Fruit fly (Drosophila melanogaster) whole organism, embryonic: ENCODE measurements around the gene Tace.
A peak's percentile ranks its signal among the peaks of the same experiment; 100 is the strongest.

Source experiments
- Abd-B ChIP-seq: fragments of 200-800 bp; sonication (Bioruptor generic); optimal IDR thresholded peaks from 2 replicates; lab custom pipeline; 2018; ENCODE audit warnings: missing biosample characterization, mild to moderate bottlenecking, missing genetic modification characterization, moderate library complexity
- Bteb2 ChIP-seq: fragments of 200-800 bp; sonication (Bioruptor generic); optimal IDR thresholded peaks from 2 replicates; lab custom pipeline; 2016; ENCODE audit warnings: missing biosample characterization, missing genetic modification characterization
- CG10979 ChIP-seq: fragments of 200-800 bp; sonication (Bioruptor generic); optimal IDR thresholded peaks from 2 replicates; lab custom pipeline; 2018; ENCODE audit warnings: missing biosample characterization, mild to moderate bottlenecking, missing genetic modification characterization, moderate library complexity
- CG11695 ChIP-seq: fragments of 200-800 bp; sonication (Bioruptor generic); IDR thresholded peaks from 3 replicates; pipeline ENCODE4 v1.3.6; 2022; ENCODE audit warnings: missing biosample characterization, missing genetic modification characterization
- CG12155 ChIP-seq: fragments of 200-800 bp; sonication (Bioruptor generic); optimal IDR thresholded peaks from 3 replicates; lab custom pipeline; 2016; ENCODE audit warnings: missing biosample characterization, missing genetic modification characterization
- CG12744 ChIP-seq: fragments of 200-800 bp; sonication (Bioruptor generic); optimal IDR thresholded peaks from 2 replicates; lab custom pipeline; 2016; ENCODE audit warnings: missing biosample characterization, missing genetic modification characterization
- CG13424 ChIP-seq: fragments of 200-800 bp; sonication (Bioruptor generic); optimal IDR thresholded peaks from 2 replicates; lab custom pipeline; 2019; ENCODE audit warnings: missing biosample characterization, mild to moderate bottlenecking, missing genetic modification characterization, moderate library complexity
- CG13624 ChIP-seq: fragments of 200-800 bp; sonication (Bioruptor generic); optimal IDR thresholded peaks from 2 replicates; lab custom pipeline; 2016; ENCODE audit warnings: missing biosample characterization, missing genetic modification characterization
- CG14441 ChIP-seq: fragments of 200-800 bp; sonication (Bioruptor generic); IDR thresholded peaks from 2 replicates; pipeline ENCODE4 v1.3.6; 2022; ENCODE audit warnings: missing biosample characterization, missing genetic modification characterization
- CG14860 ChIP-seq: fragments of 200-800 bp; sonication (Bioruptor generic); IDR thresholded peaks from 3 replicates; pipeline ENCODE4 v1.3.6; 2022; ENCODE audit warnings: missing biosample characterization, missing genetic modification characterization; ENCODE audit not compliant: partially characterized antibody
- CG14965 ChIP-seq: fragments of 200-800 bp; sonication (Bioruptor generic); optimal IDR thresholded peaks from 2 replicates; lab custom pipeline; 2016; ENCODE audit warnings: missing biosample characterization, missing genetic modification characterization, borderline replicate concordance
- CG16815 ChIP-seq: fragments of 200-800 bp; sonication (Bioruptor generic); optimal IDR thresholded peaks from 3 replicates; lab custom pipeline; 2017; ENCODE audit warnings: missing biosample characterization, mild to moderate bottlenecking, missing genetic modification characterization
- CG18262 ChIP-seq: fragments of 200-800 bp; optimal IDR thresholded peaks from 3 replicates; lab custom pipeline; 2019; ENCODE audit warnings: missing biosample characterization, mild to moderate bottlenecking, missing genetic modification characterization, moderate library complexity
- CG43689 ChIP-seq: fragments of 200-800 bp; sonication (Bioruptor generic); IDR thresholded peaks from 2 replicates; pipeline ENCODE4 v1.3.6; 2022; ENCODE audit warnings: missing biosample characterization, missing genetic modification characterization
- CG4707 ChIP-seq: fragments of 200-800 bp; sonication (Bioruptor generic); optimal IDR thresholded peaks from 2 replicates; lab custom pipeline; 2018; ENCODE audit warnings: missing biosample characterization, mild to moderate bottlenecking, missing genetic modification characterization, moderate library complexity
- CG5180 ChIP-seq: fragments of 200-800 bp; sonication (Bioruptor generic); optimal IDR thresholded peaks from 3 replicates; lab custom pipeline; 2017; ENCODE audit warnings: missing biosample characterization, missing genetic modification characterization, mild to moderate bottlenecking, moderate library complexity, missing genetic modification reagents
- CG8478 ChIP-seq: fragments of >200 bp; optimal IDR thresholded peaks from 2 replicates; lab custom pipeline; 2018
- CG9609 ChIP-seq: fragments of 200-800 bp; sonication (Bioruptor generic); optimal IDR thresholded peaks from 3 replicates; lab custom pipeline; 2016; ENCODE audit warnings: missing biosample characterization, missing genetic modification characterization
- CG9817 ChIP-seq: fragments of 200-800 bp; sonication (Bioruptor generic); optimal IDR thresholded peaks from 2 replicates; lab custom pipeline; 2018; ENCODE audit warnings: missing biosample characterization, mild to moderate bottlenecking, missing genetic modification characterization, moderate library complexity
- Dp ChIP-seq: fragments of 200-800 bp; sonication (Bioruptor generic); optimal IDR thresholded peaks from 2 replicates; lab custom pipeline; 2018; ENCODE audit warnings: missing biosample characterization, mild to moderate bottlenecking, missing genetic modification characterization, moderate library complexity
- Fer1 ChIP-seq: fragments of 200-800 bp; sonication (Bioruptor generic); optimal IDR thresholded peaks from 2 replicates; lab custom pipeline; 2017; ENCODE audit warnings: missing biosample characterization, mild to moderate bottlenecking, missing genetic modification characterization
- Fer2 ChIP-seq: fragments of 200-800 bp; sonication (Bioruptor generic); optimal IDR thresholded peaks from 2 replicates; lab custom pipeline; 2018; ENCODE audit warnings: missing biosample characterization, mild to moderate bottlenecking, missing genetic modification characterization, moderate library complexity
- HLH3B ChIP-seq: fragments of 200-800 bp; sonication (Bioruptor generic); IDR thresholded peaks from 2 replicates; pipeline ENCODE4 v1.3.6; 2022; ENCODE audit warnings: missing biosample characterization, missing genetic modification characterization
- Hr39 ChIP-seq: fragments of >200 bp; optimal IDR thresholded peaks from 2 replicates; lab custom pipeline; 2017
- Ptx1 ChIP-seq: fragments of 200-800 bp; sonication (Bioruptor generic); IDR thresholded peaks from 2 replicates; pipeline ENCODE4 v1.3.6; 2022; ENCODE audit warnings: missing biosample characterization, missing genetic modification characterization
- Xbp1 ChIP-seq: fragments of 200-800 bp; sonication (Bioruptor generic); optimal IDR thresholded peaks from 3 replicates; lab custom pipeline; 2016; ENCODE audit warnings: missing biosample characterization, mild to moderate bottlenecking, missing genetic modification characterization
- bab2 ChIP-seq: fragments of 200-800 bp; sonication (Bioruptor generic); optimal IDR thresholded peaks from 2 replicates; lab custom pipeline; 2016; ENCODE audit warnings: missing biosample characterization, missing genetic modification characterization
- cato ChIP-seq: fragments of 200-800 bp; sonication (Bioruptor generic); optimal IDR thresholded peaks from 2 replicates; lab custom pipeline; 2016; ENCODE audit warnings: missing biosample characterization, missing genetic modification characterization, borderline replicate concordance
- crol ChIP-seq: fragments of 200-800 bp; sonication (Bioruptor generic); IDR thresholded peaks from 2 replicates; pipeline ENCODE4 v1.3.6; 2022; ENCODE audit warnings: missing biosample characterization, missing genetic modification characterization
- da ChIP-seq: fragments of 200-800 bp; sonication (Bioruptor generic); optimal IDR thresholded peaks from 2 replicates; lab custom pipeline; 2016; ENCODE audit warnings: missing biosample characterization, missing genetic modification characterization
- dan ChIP-seq: fragments of 200-800 bp; sonication (Bioruptor generic); IDR thresholded peaks from 2 replicates; pipeline ENCODE4 v1.3.6; 2022; ENCODE audit warnings: missing biosample characterization, missing genetic modification characterization
- dmrt99B ChIP-seq: fragments of 200-800 bp; sonication (Bioruptor generic); optimal IDR thresholded peaks from 2 replicates; lab custom pipeline; 2018; ENCODE audit warnings: missing biosample characterization, mild to moderate bottlenecking, missing genetic modification characterization, moderate library complexity
- ken ChIP-seq: fragments of 200-800 bp; sonication (Bioruptor generic); IDR thresholded peaks from 3 replicates; pipeline ENCODE4 v1.3.6; 2022; ENCODE audit warnings: missing biosample characterization, missing genetic modification characterization
- lov ChIP-seq, 2 experiments: fragments of 200-800 bp in 1 of 2; fragments of >200 bp in 1 of 2; sonication (Bioruptor generic) in 1 of 2; IDR thresholded peaks in 1 of 2; optimal IDR thresholded peaks in 1 of 2; 2 replicates in 1 of 2; 3 replicates in 1 of 2; pipeline versions ENCODE4 v1.3.6 to Lab custom; 2017 to 2022; ENCODE audit warnings: missing biosample characterization in 1 of 2, missing genetic modification characterization in 1 of 2
- nerfin-2 ChIP-seq: fragments of 200-800 bp; sonication (Bioruptor generic); IDR thresholded peaks from 2 replicates; pipeline ENCODE4 v1.3.6; 2022; ENCODE audit warnings: missing biosample characterization, missing genetic modification characterization; ENCODE audit not compliant: partially characterized antibody
- oc ChIP-seq: fragments of 200-800 bp; sonication (Bioruptor generic); optimal IDR thresholded peaks from 2 replicates; lab custom pipeline; 2018; ENCODE audit warnings: missing biosample characterization, mild to moderate bottlenecking, missing genetic modification characterization, moderate library complexity
- peb ChIP-seq: fragments of 200-800 bp; sonication (Bioruptor generic); IDR thresholded peaks from 2 replicates; pipeline ENCODE4 v1.3.6; 2022; ENCODE audit warnings: missing biosample characterization, missing genetic modification characterization
- seq ChIP-seq: fragments of 200-800 bp; sonication (Bioruptor generic); IDR thresholded peaks from 2 replicates; pipeline ENCODE4 v1.3.6; 2022; ENCODE audit warnings: missing biosample characterization, missing genetic modification characterization
- sisA ChIP-seq: fragments of 200-800 bp; sonication (Bioruptor generic); IDR thresholded peaks from 2 replicates; pipeline ENCODE4 v1.3.6; 2022; ENCODE audit warnings: missing biosample characterization, missing genetic modification characterization
- stwl ChIP-seq: fragments of 200-800 bp; sonication (Bioruptor generic); optimal IDR thresholded peaks from 3 replicates; lab custom pipeline; 2018; ENCODE audit warnings: missing biosample characterization, mild to moderate bottlenecking, missing genetic modification characterization, moderate library complexity
- unc-4 ChIP-seq: fragments of 200-800 bp; sonication (Bioruptor generic); IDR thresholded peaks from 2 replicates; pipeline ENCODE4 v1.3.6; 2022; ENCODE audit warnings: missing biosample characterization, missing genetic modification characterization; ENCODE audit not compliant: partially characterized antibody
- zen ChIP-seq: fragments of 200-800 bp; sonication (Bioruptor generic); optimal IDR thresholded peaks from 3 replicates; lab custom pipeline; 2018; ENCODE audit warnings: missing biosample characterization, mild to moderate bottlenecking, missing genetic modification characterization, moderate library complexity
- zen2 ChIP-seq: fragments of 200-800 bp; sonication (Bioruptor generic); IDR thresholded peaks from 3 replicates; pipeline ENCODE4 v1.3.6; 2022; ENCODE audit warnings: missing biosample characterization, missing genetic modification characterization; ENCODE audit not compliant: partially characterized antibody
- zf30C ChIP-seq: fragments of 200-800 bp; sonication (Bioruptor generic); optimal IDR thresholded peaks from 3 replicates; lab custom pipeline; 2018; ENCODE audit warnings: missing biosample characterization, mild to moderate bottlenecking, missing genetic modification characterization

Tace gene

dm6 chr3R:29982027-29982426, 18.3 kb upstream of the Tace start (continued):
- TF ChIP-seq CG12155 (GFP tag; lab: Kevin White, UChicago) (no peak), cato (GFP tag; lab: Kevin White, UChicago) (no peak), CG12744 (GFP tag; lab: Kevin White, UChicago) (no peak), CG9817 (no peak), Ptx1 (GFP tag; lab: Robert Waterston, UW) (peak; percentile 22; the same call in 1 of the 2 replicates), nerfin-2 (GFP tag; lab: Robert Waterston, UW) (no peak), CG14965 (GFP tag; lab: Kevin White, UChicago) (no peak), bab2 (no peak), Hr39 (lab: Kevin White, UChicago) (no peak), CG13624 (GFP tag; lab: Kevin White, UChicago) (no peak), zf30C (GFP tag; lab: Kevin White, UChicago) (no peak), peb (GFP tag; lab: Robert Waterston, UW) (no peak), Fer2 (no peak), Abd-B (no peak), CG43689 (no peak), da (GFP tag; lab: Kevin White, UChicago) (no peak), Dp (GFP tag; lab: Kevin White, UChicago) (no peak), seq (GFP tag; lab: Robert Waterston, UW) (0 out of 2 replicates have a peak, but pooled peaks have one; percentile 24), CG8478 (lab: Kevin White, UChicago) (no peak), stwl (tag; lab: Kevin White, UChicago) (no peak), CG4707 (GFP tag; lab: Kevin White, UChicago) (no peak), lov (optimal IDR thresholded peaks at IDR 0.05; lab: Kevin White, UChicago) (no peak), lov (GFP tag; IDR thresholded peaks at IDR 0.05; lab: Robert Waterston, UW) (0 out of 3 replicates have a peak, but pooled peaks have one; percentile 43), oc (tag; lab: Kevin White, UChicago) (no peak), Bteb2 (GFP tag; lab: Kevin White, UChicago) (no peak), crol (no peak), CG16815 (GFP tag; lab: Kevin White, UChicago) (no peak), CG5180 (GFP tag; lab: Kevin White, UChicago) (no peak), dmrt99B (no peak), zen2 (GFP tag; lab: Robert Waterston, UW) (no peak), Fer1 (no peak), CG18262 (tag; lab: Kevin White, UChicago) (no peak), CG14860 (no peak), dan (GFP tag; lab: Robert Waterston, UW) (no peak), unc-4 (GFP tag; lab: Robert Waterston, UW) (no peak), HLH3B (GFP tag; lab: Robert Waterston, UW) (peak; percentile 32; the same call in 1 of the 2 replicates), CG10979 (tag; lab: Kevin White, UChicago) (no peak), sisA (peak; percentile 44), Xbp1 (GFP tag; lab: Kevin White, UChicago) (peak; percentile 16), zen (tag; lab: Kevin White, UChicago) (no peak), CG11695 (GFP tag; lab: Robert Waterston, UW) (0 out of 3 replicates have a peak, but pooled peaks have one; percentile 13), ken (GFP tag; lab: Robert Waterston, UW) (0 out of 3 replicates have a peak, but pooled peaks have one; percentile 33), CG13424 (tag; lab: Kevin White, UChicago) (peak; percentile 17), CG9609 (GFP tag; lab: Kevin White, UChicago) (no peak), CG14441 (GFP tag; lab: Robert Waterston, UW) (0 out of 2 replicates have a peak, but pooled peaks have one; percentile 38)
- TF ChIP-seq, all 482 proteins: peak for 38
